Fruit fly (Drosophila melanogaster): ENCODE data around the gene QC.

Gene QC

dm6 chr3L:5856919-5857318 lies 45.3 kb downstream of the QC start (continued):
- TF ChIP-seq eg (GFP tag; IDR thresholded peaks at IDR 0.05) (no peak), Smox (GFP tag; optimal IDR thresholded peaks at IDR 0.05) (peak; percentile 13), CG8319 (GFP tag; optimal IDR thresholded peaks at IDR 0.05) (no peak), Hr38 (GFP tag; optimal IDR thresholded peaks at IDR 0.05) (no peak), ss (GFP tag; optimal IDR thresholded peaks at IDR 0.05) (peak; percentile 25 to 52), CG6276 (GFP tag; optimal IDR thresholded peaks at IDR 0.05) (no peak), achi (GFP tag; optimal IDR thresholded peaks at IDR 0.05) (no peak), lz (GFP tag; optimal IDR thresholded peaks at IDR 0.05) (peak; percentile 11), fkh (GFP tag; optimal IDR thresholded peaks at IDR 0.05) (no peak), dac (GFP tag; optimal IDR thresholded peaks at IDR 0.05) (no peak), Sox15 (GFP tag; optimal IDR thresholded peaks at IDR 0.05) (no peak), Eip93F (GFP tag; optimal IDR thresholded peaks at IDR 0.05) (no peak), Hr39 (GFP tag; optimal IDR thresholded peaks at IDR 0.05) (peak; percentile 26), Blimp-1 (GFP tag; optimal IDR thresholded peaks at IDR 0.05) (no peak), Met (GFP tag; optimal IDR thresholded peaks at IDR 0.05) (peak; percentile 37), Gug (GFP tag; IDR thresholded peaks at IDR 0.05) (no peak), CG11762 (GFP tag; optimal IDR thresholded peaks at IDR 0.05; ENCODE audit: insufficient read depth) (no peak), CG32006 (GFP tag; optimal IDR thresholded peaks at IDR 0.05) (peak; percentile 3), CG6808 (GFP tag; optimal IDR thresholded peaks at IDR 0.05) (peak; percentile 57), vri (GFP tag; optimal IDR thresholded peaks at IDR 0.05) (peak; percentile 13), CG3032 (tag; optimal IDR thresholded peaks at IDR 0.05) (peak; percentile 45), cyc (GFP tag; optimal IDR thresholded peaks at IDR 0.05) (no peak), OdsH (GFP tag; optimal IDR thresholded peaks at IDR 0.05) (peak; percentile 14)

- TF ChIP-seq Sox15 (GFP tag; optimal IDR thresholded peaks at IDR 0.05) (no peak), Smox (GFP tag; optimal IDR thresholded peaks at IDR 0.05) (no peak), CG3032 (tag; optimal IDR thresholded peaks at IDR 0.05) (no peak), Ets96B (tag; optimal IDR thresholded peaks at IDR 0.05) (no peak), fd85E (GFP tag; optimal IDR thresholded peaks at IDR 0.05) (no peak), Ets21C (GFP tag; optimal IDR thresholded peaks at IDR 0.05) (no peak), CG10631 (GFP tag; optimal IDR thresholded peaks at IDR 0.05) (no peak), eg (GFP tag; IDR thresholded peaks at IDR 0.05) (no peak), fd59A (GFP tag; optimal IDR thresholded peaks at IDR 0.05) (no peak), CG1621 (tag; optimal IDR thresholded peaks at IDR 0.05) (no peak), Sox14 (GFP tag; optimal IDR thresholded peaks at IDR 0.05) (no peak), CG11762 (GFP tag; optimal IDR thresholded peaks at IDR 0.05; ENCODE audit: insufficient read depth) (no peak), CG3919 (GFP tag; optimal IDR thresholded peaks at IDR 0.05) (no peak), Eip75B (GFP tag; optimal IDR thresholded peaks at IDR 0.05) (no peak), CG6792 (GFP tag; optimal IDR thresholded peaks at IDR 0.05) (no peak)
Observed at dm6 chr3L:5856081-5856826, 46.0 kb downstream of the QC start.

dm6 chr3L:5855098-5855497 lies 47.2 kb downstream of the QC start:
- no peak for TF ChIP-seq CG6792 (GFP tag; optimal IDR thresholded peaks at IDR 0.05)
- peak; percentile 38; the same call in 2 of the 3 replicates for TF ChIP-seq CG8119 (GFP tag; IDR thresholded peaks at IDR 0.05)
- TF ChIP-seq Gug (GFP tag; IDR thresholded peaks at IDR 0.05): no peak
- TF ChIP-seq CG10631 (GFP tag; optimal IDR thresholded peaks at IDR 0.05): peak; percentile 5
- TF ChIP-seq CG32006 (GFP tag; optimal IDR thresholded peaks at IDR 0.05): peak; percentile 39
- no peak for TF ChIP-seq CG6808 (GFP tag; optimal IDR thresholded peaks at IDR 0.05)
- no peak for TF ChIP-seq Hr38 (GFP tag; optimal IDR thresholded peaks at IDR 0.05)
- no peak for TF ChIP-seq Ets96B (tag; optimal IDR thresholded peaks at IDR 0.05)
- peak; percentile 4 for TF ChIP-seq Hr4 (GFP tag; optimal IDR thresholded peaks at IDR 0.05)
- no peak for TF ChIP-seq OdsH (GFP tag; optimal IDR thresholded peaks at IDR 0.05)
- TF ChIP-seq esn (GFP tag; optimal IDR thresholded peaks at IDR 0.05): no peak
- TF ChIP-seq salr (GFP tag; optimal IDR thresholded peaks at IDR 0.05): no peak
- TF ChIP-seq CG15336 (GFP tag; IDR thresholded peaks at IDR 0.05): peak; percentile 56
- peak; percentile 7 for TF ChIP-seq CG3919 (GFP tag; optimal IDR thresholded peaks at IDR 0.05)
- TF ChIP-seq Met (GFP tag; optimal IDR thresholded peaks at IDR 0.05): no peak
- no peak for TF ChIP-seq CG1621 (tag; optimal IDR thresholded peaks at IDR 0.05)
- TF ChIP-seq Eip78C (GFP tag): peak; percentile 57
